Fruit fly (Drosophila melanogaster) whole organism, embryonic: ENCODE data around the gene CG33172.

Source experiments
- CG12769 ChIP-seq: fragments of 200-800 bp; sonication (Bioruptor generic); optimal IDR thresholded peaks from 2 replicates; lab custom pipeline; 2019; ENCODE audit warnings: missing biosample characterization, mild to moderate bottlenecking, missing genetic modification characterization, moderate library complexity
- CrebB ChIP-seq: fragments of 200-800 bp; sonication (Bioruptor generic); optimal IDR thresholded peaks from 3 replicates; lab custom pipeline; 2018; ENCODE audit warnings: missing biosample characterization, mild to moderate bottlenecking, missing genetic modification characterization
- phol ChIP-seq: fragments of 200-800 bp; sonication (Bioruptor generic); optimal IDR thresholded peaks from 3 replicates; lab custom pipeline; 2018; ENCODE audit warnings: missing biosample characterization, mild to moderate bottlenecking, missing genetic modification characterization, moderate library complexity
- so ChIP-seq: fragments of 200-800 bp; sonication (Bioruptor generic); IDR thresholded peaks from 3 replicates; pipeline ENCODE4 v1.3.6; 2022; ENCODE audit warnings: missing biosample characterization, missing genetic modification characterization

dm6 chrX:15822363-15822762, 52.9 kb downstream of the CG33172 start:
- TF ChIP-seq CrebB (tag; lab: Kevin White, UChicago) (no peak), so (GFP tag; lab: Robert Waterston, UW) (no peak), CG12769 (tag; lab: Kevin White, UChicago) (no peak), phol (no peak)
